Fruit fly (Drosophila melanogaster) whole organism, embryonic: ENCODE data around the gene CG16710.

ENCODE experiments used
- ATbp ChIP-seq: fragments of 200-800 bp; sonication (Bioruptor generic); optimal IDR thresholded peaks from 2 replicates; lab custom pipeline; 2017; ENCODE audit warnings: missing biosample characterization, mild to moderate bottlenecking, missing genetic modification characterization, missing genetic modification reagents
- Ada2b ChIP-seq: fragments of 200-800 bp; sonication (Bioruptor generic); IDR thresholded peaks from 2 replicates; pipeline ENCODE4 v1.3.6; 2022; ENCODE audit warnings: missing biosample characterization, missing genetic modification characterization
- BtbVII ChIP-seq: fragments of 200-800 bp; sonication (Bioruptor generic); optimal IDR thresholded peaks from 3 replicates; lab custom pipeline; 2017; ENCODE audit warnings: missing biosample characterization, mild to moderate bottlenecking, missing genetic modification characterization
- CG10979 ChIP-seq: fragments of 200-800 bp; sonication (Bioruptor generic); optimal IDR thresholded peaks from 2 replicates; lab custom pipeline; 2018; ENCODE audit warnings: missing biosample characterization, mild to moderate bottlenecking, missing genetic modification characterization, moderate library complexity
- CG11695 ChIP-seq: fragments of 200-800 bp; sonication (Bioruptor generic); IDR thresholded peaks from 3 replicates; pipeline ENCODE4 v1.3.6; 2022; ENCODE audit warnings: missing biosample characterization, missing genetic modification characterization
- CG15073 ChIP-seq: fragments of 200-800 bp; sonication (Bioruptor generic); optimal IDR thresholded peaks from 2 replicates; lab custom pipeline; 2016; ENCODE audit warnings: missing biosample characterization, missing genetic modification characterization
- CG1529 ChIP-seq: fragments of 200-800 bp; sonication (Bioruptor generic); optimal IDR thresholded peaks from 3 replicates; lab custom pipeline; 2018; ENCODE audit warnings: missing biosample characterization, missing genetic modification characterization
- CG1602 ChIP-seq: fragments of 200-800 bp; sonication (Bioruptor generic); optimal IDR thresholded peaks from 3 replicates; lab custom pipeline; 2016; ENCODE audit warnings: missing biosample characterization, missing genetic modification characterization
- CG17829 ChIP-seq: fragments of 200-800 bp; optimal IDR thresholded peaks from 2 replicates; lab custom pipeline; 2019; ENCODE audit warnings: missing biosample characterization, mild to moderate bottlenecking, missing genetic modification characterization, moderate library complexity
- CG2712 ChIP-seq: fragments of 200-800 bp; optimal IDR thresholded peaks from 3 replicates; lab custom pipeline; 2019; ENCODE audit warnings: missing biosample characterization, mild to moderate bottlenecking, missing genetic modification characterization, moderate library complexity
- CG30403 ChIP-seq: fragments of 200-800 bp; sonication (Bioruptor generic); optimal IDR thresholded peaks from 3 replicates; lab custom pipeline; 2016; ENCODE audit warnings: missing biosample characterization, missing genetic modification characterization
- CG30431 ChIP-seq: fragments of 200-800 bp; sonication (Bioruptor generic); optimal IDR thresholded peaks from 2 replicates; lab custom pipeline; 2017; ENCODE audit warnings: missing biosample characterization, missing genetic modification characterization
- CG31365 ChIP-seq: fragments of 200-800 bp; sonication (Bioruptor generic); optimal IDR thresholded peaks from 2 replicates; lab custom pipeline; 2018; ENCODE audit warnings: missing biosample characterization, mild to moderate bottlenecking, missing genetic modification characterization
- CG32532 ChIP-seq: fragments of 200-800 bp; sonication (Bioruptor generic); IDR thresholded peaks from 2 replicates; pipeline ENCODE4 v1.3.6; 2022; ENCODE audit warnings: missing biosample characterization, missing genetic modification characterization
- CG32767 ChIP-seq: fragments of 200-800 bp; sonication (Bioruptor generic); IDR thresholded peaks from 2 replicates; pipeline ENCODE4 v1.3.6; 2022; ENCODE audit warnings: missing biosample characterization, missing genetic modification characterization
- CG34422 ChIP-seq: fragments of 200-800 bp; sonication (Bioruptor generic); IDR thresholded peaks from 3 replicates; pipeline ENCODE4 v1.3.6; 2022; ENCODE audit warnings: missing biosample characterization, missing genetic modification characterization
- CG6689 ChIP-seq: fragments of 200-800 bp; sonication (Bioruptor generic); IDR thresholded peaks from 2 replicates; pipeline ENCODE4 v1.3.6; 2022; ENCODE audit warnings: missing biosample characterization, missing genetic modification characterization
- CG6854 ChIP-seq: fragments of 200-800 bp; sonication (Bioruptor generic); optimal IDR thresholded peaks from 3 replicates; lab custom pipeline; 2017; ENCODE audit warnings: missing biosample characterization, mild to moderate bottlenecking, missing genetic modification characterization
- CG7372 ChIP-seq: fragments of 200-800 bp; sonication (Bioruptor generic); IDR thresholded peaks from 2 replicates; pipeline ENCODE4 v1.3.6; 2022; ENCODE audit warnings: missing biosample characterization, missing genetic modification characterization
- CTCF ChIP-seq: fragments of 200-800 bp; sonication (Bioruptor generic); optimal IDR thresholded peaks from 2 replicates; lab custom pipeline; 2017; ENCODE audit warnings: missing biosample characterization, mild to moderate bottlenecking, missing genetic modification characterization, moderate library complexity
- Camta ChIP-seq: fragments of 200-800 bp; sonication (Bioruptor generic); optimal IDR thresholded peaks from 2 replicates; lab custom pipeline; 2016; ENCODE audit warnings: missing biosample characterization, missing genetic modification characterization
- D ChIP-seq, 2 experiments: fragments of 200-800 bp in 1 of 2; fragments of >200 bp in 1 of 2; sonication (Bioruptor generic) in 1 of 2; optimal IDR thresholded peaks; 2 replicates in 1 of 2; 3 replicates in 1 of 2; lab custom pipeline; 2017; ENCODE audit warnings: mild to moderate bottlenecking in 1 of 2, missing biosample characterization in 1 of 2, missing genetic modification characterization in 1 of 2, missing genetic modification reagents in 1 of 2
- D19B ChIP-seq: fragments of 200-800 bp; sonication (Bioruptor generic); optimal IDR thresholded peaks from 2 replicates; lab custom pipeline; 2017; ENCODE audit warnings: missing biosample characterization, mild to moderate bottlenecking, missing genetic modification characterization
- Dad ChIP-seq: fragments of 200-800 bp; sonication (Bioruptor generic); optimal IDR thresholded peaks from 3 replicates; lab custom pipeline; 2016; ENCODE audit warnings: missing biosample characterization, missing genetic modification characterization
- Ets65A ChIP-seq: fragments of 200-800 bp; sonication (Bioruptor generic); peaks from one replicate; lab custom pipeline; 2016; ENCODE audit warnings: missing biosample characterization, missing genetic modification characterization
- Ets97D ChIP-seq: fragments of 200-800 bp; sonication (Bioruptor generic); optimal IDR thresholded peaks from 3 replicates; lab custom pipeline; 2016; ENCODE audit warnings: missing biosample characterization, missing genetic modification characterization
- HHEX ChIP-seq: fragments of 200-800 bp; sonication (Bioruptor generic); optimal IDR thresholded peaks from 3 replicates; lab custom pipeline; 2017; ENCODE audit warnings: missing biosample characterization, mild to moderate bottlenecking, missing genetic modification characterization, missing genetic modification reagents
- HLHmδ ChIP-seq: fragments of 200-800 bp; sonication (Bioruptor generic); optimal IDR thresholded peaks from 2 replicates; lab custom pipeline; 2018; ENCODE audit warnings: missing biosample characterization, mild to moderate bottlenecking, missing genetic modification characterization, moderate library complexity
- Hmx ChIP-seq: fragments of 200-800 bp; sonication (Bioruptor generic); optimal IDR thresholded peaks from 2 replicates; lab custom pipeline; 2016; ENCODE audit warnings: missing biosample characterization, missing genetic modification characterization
- NC2α ChIP-seq: fragments of 200-800 bp; sonication (Bioruptor generic); optimal IDR thresholded peaks from 2 replicates; lab custom pipeline; 2016; ENCODE audit warnings: missing biosample characterization, missing genetic modification characterization
- Oli ChIP-seq: fragments of 200-800 bp; sonication (Bioruptor generic); optimal IDR thresholded peaks from 2 replicates; lab custom pipeline; 2018; ENCODE audit warnings: missing biosample characterization, mild to moderate bottlenecking, missing genetic modification characterization, moderate library complexity
- Side ChIP-seq: fragments of 200-800 bp; sonication (Bioruptor generic); optimal IDR thresholded peaks from 2 replicates; lab custom pipeline; 2016; ENCODE audit warnings: missing biosample characterization, missing genetic modification characterization
- Tbp ChIP-seq: fragments of >200 bp; optimal IDR thresholded peaks from 2 replicates; lab custom pipeline; 2018; ENCODE audit warnings: missing biosample characterization, missing genetic modification characterization
- Vsx1 ChIP-seq: fragments of 200-800 bp; sonication (Bioruptor generic); optimal IDR thresholded peaks from 2 replicates; lab custom pipeline; 2017; ENCODE audit warnings: missing biosample characterization, mild to moderate bottlenecking, missing genetic modification characterization, missing genetic modification reagents
- cg ChIP-seq: fragments of 200-800 bp; sonication (Bioruptor generic); optimal IDR thresholded peaks from 3 replicates; lab custom pipeline; 2019; ENCODE audit warnings: missing biosample characterization, mild to moderate bottlenecking, missing genetic modification characterization, moderate library complexity
- chn ChIP-seq: fragments of 200-800 bp; sonication (Bioruptor generic); optimal IDR thresholded peaks from 2 replicates; lab custom pipeline; 2016; ENCODE audit warnings: missing biosample characterization, missing genetic modification characterization
- dan ChIP-seq: fragments of 200-800 bp; sonication (Bioruptor generic); IDR thresholded peaks from 2 replicates; pipeline ENCODE4 v1.3.6; 2022; ENCODE audit warnings: missing biosample characterization, missing genetic modification characterization
- gcm2 ChIP-seq: fragments of 200-800 bp; sonication (Bioruptor generic); optimal IDR thresholded peaks from 2 replicates; lab custom pipeline; 2016; ENCODE audit warnings: missing biosample characterization, missing genetic modification characterization
- gsb ChIP-seq: fragments of 200-800 bp; sonication (Bioruptor generic); IDR thresholded peaks from 2 replicates; pipeline ENCODE4 v1.3.6; 2022; ENCODE audit warnings: missing biosample characterization, missing genetic modification characterization
- hkb ChIP-seq, 2 experiments: fragments of 200-800 bp in 1 of 2; fragments of >200 bp in 1 of 2; sonication (Bioruptor generic) in 1 of 2; IDR thresholded peaks in 1 of 2; optimal IDR thresholded peaks in 1 of 2; 2 replicates each; pipeline versions ENCODE4 v1.3.6 to Lab custom; 2017 to 2022; ENCODE audit warnings: missing biosample characterization in 1 of 2, missing genetic modification characterization in 1 of 2
- pan ChIP-seq, 4 experiments: fragments of >200 bp in 3 of 4; fragments of 200-800 bp in 1 of 4; sonication (Bioruptor generic) in 1 of 4; optimal IDR thresholded peaks in 3 of 4; IDR thresholded peaks in 1 of 4; 2 replicates each; pipeline versions ENCODE4 v1.3.6 to Lab custom; 2017 to 2022; ENCODE audit warnings: missing biosample characterization in 2 of 4, missing genetic modification characterization in 2 of 4, mixed read lengths in 1 of 4
- prd ChIP-seq, 3 experiments: fragments of >200 bp in 2 of 3; fragments of 200-800 bp in 1 of 3; sonication (Bioruptor generic) in 1 of 3; optimal IDR thresholded peaks in 2 of 3; IDR thresholded peaks in 1 of 3; 2 replicates in 2 of 3; 3 replicates in 1 of 3; pipeline versions ENCODE4 v1.3.6 to Lab custom; 2017 to 2022; ENCODE audit warnings: missing biosample characterization in 1 of 3, missing genetic modification characterization in 1 of 3
- scrt ChIP-seq: fragments of 200-800 bp; sonication (Bioruptor generic); optimal IDR thresholded peaks from 2 replicates; lab custom pipeline; 2018; ENCODE audit warnings: missing biosample characterization, mild to moderate bottlenecking, missing genetic modification characterization, moderate library complexity
- sens ChIP-seq: fragments of 200-800 bp; sonication (Bioruptor generic); peaks from one replicate; lab custom pipeline; 2016; ENCODE audit warnings: missing biosample characterization, missing genetic modification characterization
- so ChIP-seq: fragments of 200-800 bp; sonication (Bioruptor generic); IDR thresholded peaks from 3 replicates; pipeline ENCODE4 v1.3.6; 2022; ENCODE audit warnings: missing biosample characterization, missing genetic modification characterization
- sug ChIP-seq: fragments of 200-800 bp; optimal IDR thresholded peaks from 2 replicates; lab custom pipeline; 2019; ENCODE audit warnings: missing biosample characterization, mild to moderate bottlenecking, missing genetic modification characterization, moderate library complexity
- tin ChIP-seq: fragments of 200-800 bp; sonication (Bioruptor generic); optimal IDR thresholded peaks from 3 replicates; lab custom pipeline; 2016; ENCODE audit warnings: missing biosample characterization, missing genetic modification characterization
- unc-4 ChIP-seq: fragments of 200-800 bp; sonication (Bioruptor generic); IDR thresholded peaks from 2 replicates; pipeline ENCODE4 v1.3.6; 2022; ENCODE audit warnings: missing biosample characterization, missing genetic modification characterization; ENCODE audit not compliant: partially characterized antibody
- vnd ChIP-seq: fragments of 200-800 bp; sonication (Bioruptor generic); IDR thresholded peaks from 3 replicates; pipeline ENCODE4 v1.3.6; 2022; ENCODE audit warnings: missing biosample characterization, missing genetic modification characterization; ENCODE audit not compliant: partially characterized antibody

The CG16710 gene

dm6 chr3R:23722680-23723372 lies 40.5 kb downstream of the CG16710 start, which contains the start of gene CG10365 (continued):
- no peak for TF ChIP-seq hkb (optimal IDR thresholded peaks at IDR 0.05; lab: Kevin White, UChicago)
- peak; percentile 84 for TF ChIP-seq hkb (GFP tag; IDR thresholded peaks at IDR 0.05; lab: Robert Waterston, UW)
- peak; percentile 67 for TF ChIP-seq tin (GFP tag; lab: Kevin White, UChicago)
- TF ChIP-seq Camta, result peak; percentile 17
- peak; percentile 57 for TF ChIP-seq sens (GFP tag; lab: Kevin White, UChicago)
- peak; percentile 58 for TF ChIP-seq CG17829
- peak; percentile 82 for TF ChIP-seq CG10979 (tag; lab: Kevin White, UChicago)
- TF ChIP-seq CG7372, result peak; percentile 56; the same call in 1 of the 2 replicates
- peak; percentile 85 for TF ChIP-seq Oli (tag; lab: Kevin White, UChicago)
- no peak for TF ChIP-seq Ets97D (GFP tag; lab: Kevin White, UChicago)
- TF ChIP-seq so (GFP tag; lab: Robert Waterston, UW), result peak; percentile 79
- TF ChIP-seq Tbp, result no peak
- TF ChIP-seq CTCF (GFP tag; lab: Kevin White, UChicago), result no peak
- peak; percentile 90 for TF ChIP-seq CG11695 (GFP tag; lab: Robert Waterston, UW)
- TF ChIP-seq cg (GFP tag; lab: Kevin White, UChicago), result no peak
- no peak for TF ChIP-seq vnd (GFP tag; lab: Robert Waterston, UW)
- no peak for TF ChIP-seq pan (optimal IDR thresholded peaks at IDR 0.05; lab: Kevin White, UChicago)
- peak in 1 of 2 experiments; percentile 93 for TF ChIP-seq pan (GFP tag; optimal IDR thresholded peaks at IDR 0.05 in 1 of 2, IDR thresholded peaks at IDR 0.05 in 1 of 2)
- no peak for TF ChIP-seq CG31365
- peak; percentile 87 for TF ChIP-seq HHEX (GFP tag; lab: Kevin White, UChicago)
- no peak for TF ChIP-seq D (optimal IDR thresholded peaks at IDR 0.05; lab: Kevin White, UChicago)
- peak; percentile 42 for TF ChIP-seq D (GFP tag; optimal IDR thresholded peaks at IDR 0.05; lab: Kevin White, UChicago)
- TF ChIP-seq unc-4, result 0 out of 2 replicates have a peak, but pooled peaks have one; percentile 12
- TF ChIP-seq CG1529 (GFP tag; lab: Kevin White, UChicago), result peak; percentile 17
- peak; percentile 43 for TF ChIP-seq Vsx1
- peak; percentile 46 for TF ChIP-seq ATbp (GFP tag; lab: Kevin White, UChicago)
- TF ChIP-seq Side (GFP tag; lab: Kevin White, UChicago), result no peak
- TF ChIP-seq scrt (GFP tag; lab: Kevin White, UChicago), result peak; percentile 81
- TF ChIP-seq CG30431 (GFP tag; lab: Kevin White, UChicago), result no peak
- peak; percentile 88 for TF ChIP-seq Ada2b (GFP tag; lab: Robert Waterston, UW)
- TF ChIP-seq sug (tag; lab: Kevin White, UChicago), result peak; percentile 36
- TF ChIP-seq Hmx (GFP tag; lab: Kevin White, UChicago), result no peak
- TF ChIP-seq Dad, result no peak
- TF ChIP-seq gsb, result 0 out of 2 replicates have a peak, but pooled peaks have one; percentile 33
- TF ChIP-seq CG2712 (tag; lab: Kevin White, UChicago), result peak; percentile 84
- no peak for TF ChIP-seq chn (GFP tag; lab: Kevin White, UChicago)
- no peak for TF ChIP-seq HLHmδ (GFP tag; lab: Kevin White, UChicago)
- no peak for TF ChIP-seq NC2α (GFP tag; lab: Kevin White, UChicago)
- no peak for TF ChIP-seq gcm2 (GFP tag; lab: Kevin White, UChicago)
- peak; percentile 86 for TF ChIP-seq CG6689 (GFP tag; lab: Robert Waterston, UW)
- peak; percentile 76 for TF ChIP-seq CG34422 (GFP tag; lab: Robert Waterston, UW)
- no peak for TF ChIP-seq CG15073 (GFP tag; lab: Kevin White, UChicago)
- TF ChIP-seq CG32767 (GFP tag; lab: Robert Waterston, UW), result peak; percentile 88
- peak; percentile 90 for TF ChIP-seq CG30403
- TF ChIP-seq D19B (GFP tag; lab: Kevin White, UChicago), result peak; percentile 61
- TF ChIP-seq CG32532, result peak; percentile 91
- no peak for TF ChIP-seq dan (GFP tag; lab: Robert Waterston, UW)
- TF ChIP-seq CG1602, result peak; percentile 75
- no peak for TF ChIP-seq Ets65A (GFP tag; lab: Kevin White, UChicago)
- peak; percentile 91 for TF ChIP-seq CG6854 (GFP tag; lab: Kevin White, UChicago)
- TF ChIP-seq prd (optimal IDR thresholded peaks at IDR 0.05; lab: Kevin White, UChicago), result no peak
- peak; percentile 77 for TF ChIP-seq prd (GFP tag; IDR thresholded peaks at IDR 0.05; lab: Robert Waterston, UW)
- peak; percentile 89 for TF ChIP-seq BtbVII (GFP tag; lab: Kevin White, UChicago)
